Fruit fly (Drosophila melanogaster) whole organism, prepupa: ENCODE data around the gene CG14712.

Experiments
- CG11902 ChIP-seq: fragments of 200-800 bp; sonication (Bioruptor generic); optimal IDR thresholded peaks from 3 replicates; lab custom pipeline; 2016; ENCODE audit warnings: missing biosample characterization, missing genetic modification characterization
- CG7368 ChIP-seq: fragments of 200-800 bp; sonication (Bioruptor generic); optimal IDR thresholded peaks from 3 replicates; lab custom pipeline; 2016; ENCODE audit warnings: missing biosample characterization, missing genetic modification characterization
- Lpt ChIP-seq: fragments of 200-800 bp; sonication (Bioruptor generic); optimal IDR thresholded peaks from 3 replicates; lab custom pipeline; 2016; ENCODE audit warnings: missing biosample characterization, missing genetic modification characterization
- Sox102F ChIP-seq: fragments of 200-800 bp; sonication (Bioruptor generic); optimal IDR thresholded peaks from 2 replicates; lab custom pipeline; 2016; ENCODE audit warnings: missing biosample characterization, mild to moderate bottlenecking, missing genetic modification characterization
- achi ChIP-seq: fragments of 200-800 bp; sonication (Bioruptor generic); optimal IDR thresholded peaks from 3 replicates; lab custom pipeline; 2016; ENCODE audit warnings: missing biosample characterization, missing genetic modification characterization
- cyc ChIP-seq: fragments of 200-800 bp; sonication (Bioruptor generic); optimal IDR thresholded peaks from 3 replicates; lab custom pipeline; 2016; ENCODE audit warnings: missing biosample characterization, missing genetic modification characterization
- esn ChIP-seq: fragments of 200-800 bp; sonication (Bioruptor generic); optimal IDR thresholded peaks from 2 replicates; lab custom pipeline; 2016; ENCODE audit warnings: missing biosample characterization, mild to moderate bottlenecking, missing genetic modification characterization, moderate library complexity
- fkh ChIP-seq: fragments of 200-800 bp; sonication (Bioruptor generic); optimal IDR thresholded peaks from 3 replicates; lab custom pipeline; 2017; ENCODE audit warnings: missing biosample characterization, mild to moderate bottlenecking, missing genetic modification characterization, moderate library complexity
- salr ChIP-seq, 2 experiments: fragments of 200-800 bp; sonication (Bioruptor generic); optimal IDR thresholded peaks; 3 replicates each; lab custom pipeline; 2016 to 2018; ENCODE audit warnings: missing biosample characterization in 2 of 2, missing genetic modification characterization in 2 of 2, mild to moderate bottlenecking in 1 of 2
- spab ChIP-seq: fragments of 200-800 bp; sonication (Bioruptor generic); optimal IDR thresholded peaks from 2 replicates; lab custom pipeline; 2017; ENCODE audit warnings: missing biosample characterization, mild to moderate bottlenecking, missing genetic modification characterization, missing genetic modification reagents
- svp ChIP-seq: fragments of 200-800 bp; sonication (Bioruptor generic); peaks from one replicate; lab custom pipeline; 2016; ENCODE audit warnings: missing biosample characterization, missing genetic modification characterization

dm6 chr3R:11669017-11669953 is 40.7 kb downstream of the CG14712 start:
- no peak for TF ChIP-seq spab (GFP tag; lab: Kevin White, UChicago)
- TF ChIP-seq achi: no peak
- no peak for TF ChIP-seq cyc (GFP tag; lab: Kevin White, UChicago)
- TF ChIP-seq esn (GFP tag; lab: Kevin White, UChicago): no peak
- TF ChIP-seq salr (GFP tag; optimal IDR thresholded peaks at IDR 0.05; lab: Kevin White, UChicago): no peak
- no peak for TF ChIP-seq CG7368 (GFP tag; lab: Kevin White, UChicago)
- TF ChIP-seq CG11902 (GFP tag; lab: Kevin White, UChicago): no peak
- no peak for TF ChIP-seq fkh (GFP tag; lab: Kevin White, UChicago)
- TF ChIP-seq svp (GFP tag; lab: Kevin White, UChicago): no peak
- TF ChIP-seq Sox102F (GFP tag; lab: Kevin White, UChicago): no peak
- no peak for TF ChIP-seq Lpt
